Worm (Caenorhabditis elegans): ENCODE data around the gene cwp-3.

cwp-3 gene

DNA sequence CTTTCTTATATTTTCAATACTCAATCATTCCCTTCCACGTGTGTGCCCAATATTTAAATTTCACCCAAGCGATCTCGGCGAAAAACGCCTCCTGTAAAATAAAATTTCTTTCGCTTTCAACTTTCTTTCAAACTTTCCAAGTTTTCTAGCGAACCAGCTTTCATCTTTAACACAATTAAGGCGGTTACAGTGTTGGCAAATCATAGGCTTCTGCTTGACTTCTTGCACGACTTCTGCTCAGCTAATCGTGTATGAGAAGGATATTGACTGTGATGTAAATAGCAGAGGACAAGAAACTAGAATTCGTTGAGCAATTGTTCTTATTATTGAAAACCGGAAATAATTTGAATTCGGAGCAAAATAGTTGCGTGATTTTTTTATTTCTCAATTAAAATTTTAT is 48.7 kb downstream of the cwp-3 start:
- no peak for TF ChIP-seq blmp-1 (tag; optimal IDR thresholded peaks at IDR 0.05; ENCODE audit: insufficient read depth)
- no peak for TF ChIP-seq nhr-6 (tag; optimal IDR thresholded peaks at IDR 0.05)
